Fruit fly (Drosophila melanogaster): ENCODE measurements around the gene muc.
A peak's percentile ranks its signal among the peaks of the same experiment; 100 is the strongest.

dm6 chr2L:7448371-7448770, 21.7 kb downstream of the muc start:
- TF ChIP-seq CG14655 (GFP tag; optimal IDR thresholded peaks at IDR 0.05) (no peak), rn (GFP tag; IDR thresholded peaks at IDR 0.05) (no peak), D1 (tag; optimal IDR thresholded peaks at IDR 0.05) (no peak), Snoo (tag; optimal IDR thresholded peaks at IDR 0.05) (no peak), EcR (GFP tag; optimal IDR thresholded peaks at IDR 0.05) (peak; percentile 41), CG10348 (GFP tag; IDR thresholded peaks at IDR 0.05) (no peak), CG9948 (tag; optimal IDR thresholded peaks at IDR 0.05) (no peak), CG13204 (GFP tag; optimal IDR thresholded peaks at IDR 0.05) (no peak), CG12605 (GFP tag; IDR thresholded peaks at IDR 0.05) (no peak), Pif1A (GFP tag; optimal IDR thresholded peaks at IDR 0.05) (no peak), CG8159 (tag; optimal IDR thresholded peaks at IDR 0.05) (no peak)
